Fruit fly (Drosophila melanogaster): ENCODE data around the gene RFeSP.

Gene RFeSP

dm6 chr2L:1655858-1656257 is 41.9 kb upstream of the RFeSP start (continued):
- TF ChIP-seq sc (optimal IDR thresholded peaks at IDR 0.05) (no peak), sc (GFP tag; optimal IDR thresholded peaks at IDR 0.05) (no peak), hkb (optimal IDR thresholded peaks at IDR 0.05) (no peak), hkb (GFP tag; IDR thresholded peaks at IDR 0.05) (peak; percentile 62), pan (optimal IDR thresholded peaks at IDR 0.05) (no peak), pan (GFP tag; optimal IDR thresholded peaks at IDR 0.05 in 1 of 2, IDR thresholded peaks at IDR 0.05 in 1 of 2) (peak in 1 of 2 experiments; percentile 57), Abd-B (GFP tag; optimal IDR thresholded peaks at IDR 0.05) (no peak), CHES-1-like (GFP tag; optimal IDR thresholded peaks at IDR 0.05) (peak; percentile 35), br (optimal IDR thresholded peaks at IDR 0.05) (no peak), kay (GFP tag; optimal IDR thresholded peaks at IDR 0.05) (no peak), Dip3 (GFP tag; optimal IDR thresholded peaks at IDR 0.05) (no peak), en (GFP tag; optimal IDR thresholded peaks at IDR 0.05) (no peak), CG13624 (GFP tag; optimal IDR thresholded peaks at IDR 0.05) (no peak), CG3163 (GFP tag; optimal IDR thresholded peaks at IDR 0.05) (no peak), CG10321 (GFP tag; IDR thresholded peaks at IDR 0.05) (no peak), inv (GFP tag; IDR thresholded peaks at IDR 0.05; ENCODE audit: partially characterized antibody) (no peak), CG8478 (optimal IDR thresholded peaks at IDR 0.05) (no peak), usp (GFP tag; optimal IDR thresholded peaks at IDR 0.05) (no peak), pita (GFP tag; optimal IDR thresholded peaks at IDR 0.05) (no peak), CG13775 (GFP tag; optimal IDR thresholded peaks at IDR 0.05) (peak; percentile 38), CG7745 (tag; optimal IDR thresholded peaks at IDR 0.05) (no peak), slp2 (GFP tag; optimal IDR thresholded peaks at IDR 0.05) (no peak), B-H2 (GFP tag; optimal IDR thresholded peaks at IDR 0.05) (no peak), CG2120 (GFP tag; optimal IDR thresholded peaks at IDR 0.05) (peak; percentile 50), Dll (GFP tag; IDR thresholded peaks at IDR 0.05; ENCODE audit: partially characterized antibody) (no peak), caup (GFP tag; optimal IDR thresholded peaks at IDR 0.05; ENCODE audit: severe bottlenecking) (no peak), CG4404 (GFP tag; IDR thresholded peaks at IDR 0.05) (no peak), Hmx (GFP tag; optimal IDR thresholded peaks at IDR 0.05) (no peak), CG14441 (GFP tag; IDR thresholded peaks at IDR 0.05) (peak; percentile 61), al (GFP tag; IDR thresholded peaks at IDR 0.05) (0 out of 2 replicates have a peak, but pooled peaks have one; percentile 23), CG17612 (GFP tag; IDR thresholded peaks at IDR 0.05) (no peak), CG15479 (GFP tag; optimal IDR thresholded peaks at IDR 0.05) (no peak), maf-S (GFP tag; optimal IDR thresholded peaks at IDR 0.05) (no peak), Asciz (GFP tag; optimal IDR thresholded peaks at IDR 0.05) (no peak), CG30431 (GFP tag; optimal IDR thresholded peaks at IDR 0.05) (no peak), bab2 (GFP tag; optimal IDR thresholded peaks at IDR 0.05) (peak; percentile 6), Sin3A (optimal IDR thresholded peaks at IDR 0.05) (no peak), Sox100B (GFP tag; optimal IDR thresholded peaks at IDR 0.05) (no peak), CG18764 (GFP tag; optimal IDR thresholded peaks at IDR 0.05) (no peak), scrt (GFP tag; optimal IDR thresholded peaks at IDR 0.05) (no peak), CG17385 (GFP tag; optimal IDR thresholded peaks at IDR 0.05) (peak; percentile 34), CG7357 (GFP tag; IDR thresholded peaks at IDR 0.05) (no peak), ftz-f1 (GFP tag; optimal IDR thresholded peaks at IDR 0.05) (no peak), MESR4 (GFP tag; optimal IDR thresholded peaks at IDR 0.05) (no peak), prd (optimal IDR thresholded peaks at IDR 0.05) (no peak), prd (GFP tag; IDR thresholded peaks at IDR 0.05) (peak; percentile 57; the same call in 1 of the 3 replicates), Med (GFP tag) (no peak), NC2α (GFP tag; optimal IDR thresholded peaks at IDR 0.05) (no peak), gcm (GFP tag; optimal IDR thresholded peaks at IDR 0.05) (no peak), CG4617 (GFP tag; optimal IDR thresholded peaks at IDR 0.05; ENCODE audit: borderline replicate concordance) (no peak), CG9727 (GFP tag; optimal IDR thresholded peaks at IDR 0.05) (peak; percentile 34), Poxn (GFP tag; IDR thresholded peaks at IDR 0.05) (no peak), hb (GFP tag; IDR thresholded peaks at IDR 0.05; ENCODE audit: partially characterized antibody) (no peak), CG18599 (GFP tag; optimal IDR thresholded peaks at IDR 0.05) (no peak)

Measured in whole organism, embryonic.